Fruit fly (Drosophila melanogaster): ENCODE results near the gene shv.

Gene shv

DNA sequence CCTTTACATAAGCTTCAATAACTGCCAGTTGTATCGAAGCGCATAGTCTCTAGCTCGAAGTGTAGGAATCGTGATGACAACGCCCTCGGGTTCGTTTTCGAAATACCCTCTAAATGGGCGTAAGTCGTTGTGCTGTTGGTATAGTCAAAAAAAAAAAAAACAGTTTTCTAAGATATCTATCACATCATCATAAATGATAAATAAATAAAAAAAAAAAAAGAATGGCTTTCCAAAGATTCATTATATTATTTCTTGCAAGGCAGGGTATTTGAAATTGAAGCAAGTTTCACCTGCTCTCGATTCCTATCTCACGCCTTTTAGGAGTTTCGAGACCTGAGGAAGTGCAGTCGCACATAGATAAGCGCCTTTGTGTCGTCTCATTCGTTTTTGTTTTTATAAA, 40.4 kb downstream of the shv start (continued):
- TF ChIP-seq CG3919 (GFP tag; optimal IDR thresholded peaks at IDR 0.05) (peak; percentile 33), pdm3 (GFP tag; optimal IDR thresholded peaks at IDR 0.05) (peak; percentile 58), cyc (GFP tag; optimal IDR thresholded peaks at IDR 0.05) (peak; percentile 25), CG34406 (GFP tag; optimal IDR thresholded peaks at IDR 0.05) (peak; percentile 37), OdsH (GFP tag; optimal IDR thresholded peaks at IDR 0.05) (peak; percentile 34)

DNA sequence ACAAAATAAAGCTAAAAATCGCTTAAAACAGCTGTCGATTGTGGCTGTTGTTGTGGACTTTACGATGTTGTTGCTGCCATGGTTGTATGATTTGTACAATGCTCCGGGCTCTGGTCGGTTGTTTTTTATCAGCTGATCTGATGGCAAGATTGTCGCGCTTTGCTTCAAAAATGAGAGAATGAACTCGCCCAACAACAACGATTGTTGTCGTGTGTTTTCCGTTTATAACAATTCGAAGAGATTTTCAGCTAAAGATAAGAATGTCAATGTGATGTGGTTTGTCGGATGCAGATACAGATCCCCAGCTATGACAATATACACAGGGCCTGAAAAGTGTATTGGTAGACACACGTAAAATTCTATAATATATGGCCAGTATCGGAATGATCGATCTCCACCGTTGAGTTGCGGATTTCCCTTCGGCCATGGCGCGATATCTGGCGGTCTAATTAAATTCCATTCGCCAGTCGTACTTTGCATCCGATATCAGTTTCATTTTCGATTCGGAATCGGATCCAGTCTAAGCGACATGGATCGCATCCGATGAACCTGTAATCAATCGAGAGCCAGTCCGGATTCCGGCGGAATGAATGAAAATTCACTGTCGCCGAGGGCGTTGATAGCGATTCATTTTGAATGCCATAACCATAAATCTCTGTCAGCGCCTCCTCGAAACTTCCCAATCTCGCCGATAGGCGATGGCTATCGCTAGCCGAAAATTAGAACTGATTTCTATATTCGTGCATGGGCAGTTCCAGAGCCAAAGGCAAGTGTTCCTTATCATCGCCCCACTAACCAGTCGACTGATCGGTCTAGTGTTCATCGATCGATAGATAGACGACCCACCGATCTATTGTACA, 42.7 kb downstream of the shv start:
- TF ChIP-seq fd85E (GFP tag; optimal IDR thresholded peaks at IDR 0.05), result no peak
- peak; percentile 90 for TF ChIP-seq svp (GFP tag)

DNA sequence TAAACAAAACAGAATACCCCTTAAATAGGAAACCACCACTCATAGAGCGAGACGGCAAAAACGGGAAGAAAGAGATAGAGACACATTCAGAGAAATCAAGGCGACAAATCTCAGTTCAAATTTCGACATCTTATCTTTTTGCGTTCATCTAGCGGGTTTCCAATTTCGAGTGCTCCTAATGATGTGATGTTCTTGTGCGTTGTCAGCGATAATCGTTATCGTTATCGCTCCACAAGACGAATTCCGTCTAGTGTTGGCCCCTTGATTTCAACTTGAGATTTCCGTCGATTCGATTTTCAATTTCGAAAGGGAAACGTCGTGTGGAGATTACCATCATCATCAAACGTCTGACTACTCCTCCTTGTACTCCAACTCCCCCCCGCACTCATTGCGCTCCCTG, 43.5 kb downstream of the shv start:
- no peak for TF ChIP-seq CG16779 (tag; optimal IDR thresholded peaks at IDR 0.05)
- TF ChIP-seq dac (GFP tag; optimal IDR thresholded peaks at IDR 0.05), result no peak
- TF ChIP-seq CG4318 (GFP tag; optimal IDR thresholded peaks at IDR 0.05), result no peak
- TF ChIP-seq net (GFP tag; optimal IDR thresholded peaks at IDR 0.05), result no peak
- TF ChIP-seq fd59A (GFP tag; optimal IDR thresholded peaks at IDR 0.05), result no peak
- TF ChIP-seq fd85E (GFP tag; optimal IDR thresholded peaks at IDR 0.05), result no peak
- TF ChIP-seq topi (GFP tag; optimal IDR thresholded peaks at IDR 0.05), result no peak
- no peak for TF ChIP-seq CG6163 (GFP tag; IDR thresholded peaks at IDR 0.05)
- no peak for TF ChIP-seq Sox14 (GFP tag; optimal IDR thresholded peaks at IDR 0.05)
- no peak for TF ChIP-seq CG3032 (tag; optimal IDR thresholded peaks at IDR 0.05)
- no peak for TF ChIP-seq vri (GFP tag; optimal IDR thresholded peaks at IDR 0.05)
- TF ChIP-seq CG34406 (GFP tag; optimal IDR thresholded peaks at IDR 0.05), result no peak
- no peak for TF ChIP-seq acj6 (GFP tag; optimal IDR thresholded peaks at IDR 0.05)
- no peak for TF ChIP-seq eg (GFP tag; IDR thresholded peaks at IDR 0.05)
- no peak for TF ChIP-seq Sox15 (GFP tag; optimal IDR thresholded peaks at IDR 0.05)
- no peak for TF ChIP-seq spab (GFP tag; optimal IDR thresholded peaks at IDR 0.05)
- no peak for TF ChIP-seq CG7368 (GFP tag; optimal IDR thresholded peaks at IDR 0.05)

DNA sequence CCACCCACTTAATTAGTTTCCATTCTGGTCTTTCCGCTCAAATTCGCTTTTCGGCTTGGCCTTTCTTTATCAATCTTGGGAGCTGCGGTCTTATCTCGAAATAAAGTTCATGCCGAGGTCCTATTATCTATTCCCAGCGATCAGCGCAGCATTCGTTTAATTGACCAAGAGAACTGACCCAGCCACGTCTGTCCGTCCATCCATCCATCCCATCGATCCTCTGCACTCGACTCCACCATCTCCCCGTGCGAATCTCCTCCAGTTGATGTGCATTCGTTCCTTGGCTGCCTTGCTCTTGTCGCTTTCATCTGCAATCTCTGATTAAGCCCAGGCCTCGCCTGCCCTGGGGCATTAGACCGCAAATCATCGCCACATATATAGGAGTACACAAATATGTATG, 43.9 kb downstream of the shv start:
- peak; percentile 97 for TF ChIP-seq svp (GFP tag)
- TF ChIP-seq lz (GFP tag; optimal IDR thresholded peaks at IDR 0.05), result no peak

DNA sequence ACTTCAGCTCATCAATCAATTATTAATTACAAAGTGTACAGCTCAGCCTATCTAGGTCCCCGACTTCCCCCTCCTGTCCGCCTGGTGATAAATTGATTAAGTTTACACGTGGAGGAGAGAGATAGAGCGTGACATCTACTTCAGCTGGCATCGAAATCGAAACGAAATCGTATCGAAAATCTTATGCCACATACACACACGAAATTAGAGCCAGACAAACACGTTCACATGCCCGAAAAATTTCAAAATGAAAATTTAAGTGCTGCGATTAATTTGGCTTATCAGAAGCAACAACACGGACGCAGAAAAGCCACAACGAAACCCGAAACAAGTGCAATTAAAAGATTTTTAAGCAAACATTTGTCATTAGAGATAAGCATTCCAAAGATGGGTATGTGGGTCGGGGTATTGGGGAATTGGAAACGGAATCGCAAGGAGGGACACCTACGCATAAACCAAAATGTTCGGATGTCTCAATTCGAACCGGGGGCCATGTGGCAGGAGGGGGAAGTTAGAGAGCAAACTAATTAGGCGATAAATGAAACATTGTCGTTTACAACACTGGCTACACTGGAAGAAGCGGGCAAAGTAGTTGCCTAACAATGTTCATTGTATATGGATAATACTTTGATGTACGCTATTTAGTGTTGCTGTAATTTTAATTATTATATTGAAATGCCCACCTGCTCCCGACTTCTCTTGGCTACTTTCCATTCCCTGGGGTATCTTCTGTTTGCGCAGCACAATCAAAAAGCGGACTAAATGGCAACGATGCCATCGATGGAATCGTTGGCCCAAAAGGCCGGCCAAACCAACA, 45.0 kb downstream of the shv start:
- TF ChIP-seq Sox102F (GFP tag; optimal IDR thresholded peaks at IDR 0.05), result no peak
- no peak for TF ChIP-seq CG10631 (GFP tag; optimal IDR thresholded peaks at IDR 0.05)
- TF ChIP-seq spab (GFP tag; optimal IDR thresholded peaks at IDR 0.05), result no peak
- TF ChIP-seq Blimp-1 (GFP tag; optimal IDR thresholded peaks at IDR 0.05), result no peak
- no peak for TF ChIP-seq CG6276 (GFP tag; optimal IDR thresholded peaks at IDR 0.05)
- TF ChIP-seq cyc (GFP tag; optimal IDR thresholded peaks at IDR 0.05), result no peak
- no peak for TF ChIP-seq CG6808 (GFP tag; optimal IDR thresholded peaks at IDR 0.05)
- no peak for TF ChIP-seq Sox14 (GFP tag; optimal IDR thresholded peaks at IDR 0.05)
- TF ChIP-seq Eip78C (GFP tag), result peak; percentile 8
- TF ChIP-seq CG8319 (GFP tag; optimal IDR thresholded peaks at IDR 0.05), result no peak
- no peak for TF ChIP-seq CG34406 (GFP tag; optimal IDR thresholded peaks at IDR 0.05)
- peak; percentile 25 for TF ChIP-seq fkh (GFP tag; optimal IDR thresholded peaks at IDR 0.05)

Measured in whole organism, prepupa.